Fruit fly (Drosophila melanogaster): ENCODE data around the gene mesh.

The mesh gene

DNA sequence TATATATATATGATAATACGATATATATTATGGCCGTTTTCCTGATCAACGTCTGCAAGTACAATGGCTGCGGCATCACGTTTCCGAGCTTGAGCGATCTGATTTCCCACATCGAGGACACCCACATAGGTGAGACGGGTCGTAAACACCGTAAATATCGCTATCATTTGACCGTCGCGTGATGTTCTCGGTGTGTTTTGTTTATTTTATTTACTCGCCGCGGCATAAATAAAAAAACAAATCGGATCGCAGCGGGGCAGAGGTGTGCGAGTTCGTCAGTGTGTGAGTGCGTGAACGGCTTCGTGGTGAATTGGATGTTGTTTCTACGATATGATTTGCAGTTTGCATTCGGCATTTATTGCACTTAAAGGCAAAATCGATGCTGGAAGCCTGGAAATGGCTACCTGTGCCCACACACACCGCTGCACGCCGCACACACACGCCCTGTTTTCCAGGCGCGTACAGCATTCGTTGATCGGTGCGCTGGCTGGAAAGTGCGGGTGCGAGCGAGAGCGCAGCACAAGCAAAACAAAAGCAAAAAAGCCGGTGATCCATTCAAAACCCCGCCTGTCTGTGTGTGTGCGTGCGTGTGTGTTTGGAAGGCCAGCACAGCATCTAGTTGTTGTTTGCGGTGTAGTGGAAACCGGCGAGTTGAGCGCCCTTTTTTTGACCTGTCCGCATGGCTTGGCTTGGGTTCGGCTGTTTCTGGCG is 25.9 kb upstream of the mesh start:
- TF ChIP-seq CG8478 (optimal IDR thresholded peaks at IDR 0.05) = no peak
- no peak for TF ChIP-seq Dll (optimal IDR thresholded peaks at IDR 0.05)
- no peak for TF ChIP-seq psq (optimal IDR thresholded peaks at IDR 0.05)
- TF ChIP-seq pan (optimal IDR thresholded peaks at IDR 0.05) = no peak
- no peak for TF ChIP-seq EcR (GFP tag; optimal IDR thresholded peaks at IDR 0.05)
- no peak for TF ChIP-seq usp (GFP tag; optimal IDR thresholded peaks at IDR 0.05)

- TF ChIP-seq psq (optimal IDR thresholded peaks at IDR 0.05) = no peak
- no peak for TF ChIP-seq EcR (GFP tag; optimal IDR thresholded peaks at IDR 0.05)
- no peak for TF ChIP-seq Dll (optimal IDR thresholded peaks at IDR 0.05)
- TF ChIP-seq pan (optimal IDR thresholded peaks at IDR 0.05) = no peak
- no peak for TF ChIP-seq CG8478 (optimal IDR thresholded peaks at IDR 0.05)
- TF ChIP-seq usp (GFP tag; optimal IDR thresholded peaks at IDR 0.05) = no peak
Observed at dm6 chr3R:31220456-31221336, 25.1 kb upstream of the mesh start, which contains the start of gene CG12054. Gene CG12054 (plus strand): TSS chr3R:31220702.

dm6 chr3R:31218997-31219992 is 23.7 kb upstream of the mesh start, which contains the start of gene ATPsynC:
Gene ATPsynC (minus strand): TSS chr3R:31219630.
- TF ChIP-seq CG8478 (optimal IDR thresholded peaks at IDR 0.05) (no peak), psq (optimal IDR thresholded peaks at IDR 0.05) (no peak), Dll (optimal IDR thresholded peaks at IDR 0.05) (no peak), usp (GFP tag; optimal IDR thresholded peaks at IDR 0.05) (no peak), EcR (GFP tag; optimal IDR thresholded peaks at IDR 0.05) (no peak), pan (optimal IDR thresholded peaks at IDR 0.05) (no peak)

- TF ChIP-seq usp (GFP tag; optimal IDR thresholded peaks at IDR 0.05) (no peak), pan (optimal IDR thresholded peaks at IDR 0.05) (no peak), psq (optimal IDR thresholded peaks at IDR 0.05) (no peak), CG8478 (optimal IDR thresholded peaks at IDR 0.05) (no peak), Dll (optimal IDR thresholded peaks at IDR 0.05) (no peak), EcR (GFP tag; optimal IDR thresholded peaks at IDR 0.05) (peak in 1 of 2 experiments; percentile 86)
Observed at dm6 chr3R:31218214-31218876, 22.8 kb upstream of the mesh start.

DNA sequence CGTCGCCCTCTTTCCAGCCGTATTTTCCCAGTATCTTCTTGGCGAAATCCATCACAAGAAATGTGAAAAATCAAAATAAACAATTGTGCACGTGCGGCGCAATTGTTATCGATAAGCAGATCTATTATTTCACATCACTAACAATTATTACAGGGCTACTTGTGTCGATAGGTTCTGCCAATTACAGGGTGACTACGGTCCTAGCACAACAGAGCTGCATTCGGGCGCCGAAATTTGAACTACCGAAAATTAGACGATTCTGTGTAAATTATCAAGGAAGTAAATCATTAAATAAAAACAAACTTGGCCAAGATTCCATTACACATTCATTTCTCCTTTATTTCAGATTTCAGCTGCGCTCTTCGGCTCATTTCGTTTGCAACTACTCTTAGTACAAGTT is 20.3 kb upstream of the mesh start, which contains the start of gene CG15561:
TSS of gene CG15561 (minus strand) at position 113 of the 400 bp plus-strand sequence.
- TF ChIP-seq pan (optimal IDR thresholded peaks at IDR 0.05) (no peak), CG8478 (optimal IDR thresholded peaks at IDR 0.05) (no peak), usp (GFP tag; optimal IDR thresholded peaks at IDR 0.05) (no peak), psq (optimal IDR thresholded peaks at IDR 0.05) (no peak)

DNA sequence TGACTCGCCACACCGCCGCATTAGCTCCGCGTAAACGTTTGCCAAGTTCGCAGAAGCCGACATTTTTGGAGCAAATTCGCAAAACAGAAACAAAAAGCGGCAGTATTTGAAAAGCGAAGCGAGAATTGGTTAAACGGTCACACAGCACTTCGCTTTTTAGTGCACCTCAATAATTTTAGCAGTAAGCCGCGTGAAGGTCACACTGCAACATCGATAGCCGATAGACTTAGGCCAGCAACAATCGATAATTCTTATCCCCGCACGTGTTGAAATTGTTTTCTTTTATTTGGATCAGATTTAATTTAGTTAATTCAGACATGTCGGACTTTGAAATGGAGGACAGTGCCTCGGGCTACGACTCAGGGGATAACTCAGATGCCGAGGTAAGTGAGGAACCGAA is 17.7 kb upstream of the mesh start, which contains the start of the genes Zwilch and CG1542:
TSS of gene Zwilch (minus strand) at position 150 of the 400 bp plus-strand sequence.
TSS of gene CG1542 (plus strand) at position 232 of the 400 bp plus-strand sequence.
- TF ChIP-seq CG8478 (optimal IDR thresholded peaks at IDR 0.05) (no peak), pan (optimal IDR thresholded peaks at IDR 0.05) (no peak), EcR (GFP tag; optimal IDR thresholded peaks at IDR 0.05) (no peak), Dll (optimal IDR thresholded peaks at IDR 0.05) (no peak), psq (optimal IDR thresholded peaks at IDR 0.05) (no peak), usp (GFP tag; optimal IDR thresholded peaks at IDR 0.05) (no peak)

DNA sequence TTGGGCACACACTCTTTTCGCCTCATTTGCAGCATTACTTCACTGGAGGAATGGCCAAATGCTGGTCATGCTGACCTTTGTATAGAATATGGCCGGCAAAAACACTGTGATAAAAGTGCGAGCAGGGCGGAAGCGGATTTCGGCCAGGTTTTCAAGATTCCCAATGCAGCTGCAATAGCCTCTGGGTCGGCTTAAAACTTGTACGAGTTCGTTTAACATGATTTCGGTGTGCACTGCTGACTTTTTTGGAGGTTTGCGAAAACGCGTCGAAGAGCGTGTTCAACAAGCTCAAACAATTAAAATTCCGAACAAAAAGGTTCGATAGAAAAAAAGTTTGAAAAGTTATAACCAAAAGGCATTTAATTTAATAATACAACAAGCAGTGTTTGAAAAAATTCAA is 15.1 kb upstream of the mesh start, which contains the start of gene chp:
TSS of gene chp (minus strand) at position 101 of the 400 bp plus-strand sequence.
- TF ChIP-seq Dll (optimal IDR thresholded peaks at IDR 0.05) (no peak), pan (optimal IDR thresholded peaks at IDR 0.05) (no peak), CG8478 (optimal IDR thresholded peaks at IDR 0.05) (no peak), EcR (GFP tag; optimal IDR thresholded peaks at IDR 0.05) (no peak), usp (GFP tag; optimal IDR thresholded peaks at IDR 0.05) (no peak), psq (optimal IDR thresholded peaks at IDR 0.05) (no peak)

- TF ChIP-seq pan (optimal IDR thresholded peaks at IDR 0.05) (peak; percentile 61), CG8478 (optimal IDR thresholded peaks at IDR 0.05) (no peak)
Observed at dm6 chr3R:31197142-31197994, 1.8 kb upstream of the mesh start.

DNA sequence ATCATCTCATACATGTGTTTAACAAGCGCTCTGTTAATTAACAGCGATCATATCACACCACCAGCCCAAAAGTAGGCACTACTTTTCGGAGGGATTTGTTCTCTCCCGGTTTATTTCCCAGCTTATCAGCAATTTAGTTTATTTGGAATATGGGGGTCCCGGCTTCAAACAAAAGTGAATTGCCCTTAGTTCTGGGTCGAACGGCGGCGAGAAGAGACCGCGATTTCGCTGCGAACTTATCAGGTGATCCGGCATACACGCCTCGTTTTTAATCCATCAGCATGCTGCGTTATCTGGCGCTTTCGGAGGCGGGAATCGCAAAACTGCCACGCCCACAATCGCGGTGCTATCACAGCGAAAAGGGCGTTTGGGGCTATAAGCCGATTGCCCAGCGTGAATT is 1.2 kb upstream of the mesh start, which contains the start of gene CG1544:
TSS of gene CG1544 (plus strand) at position 186 of the 400 bp plus-strand sequence.
- TF ChIP-seq pan (optimal IDR thresholded peaks at IDR 0.05) = no peak
- no peak for TF ChIP-seq EcR (GFP tag; optimal IDR thresholded peaks at IDR 0.05)
- TF ChIP-seq psq (optimal IDR thresholded peaks at IDR 0.05) = no peak
- no peak for TF ChIP-seq Dll (optimal IDR thresholded peaks at IDR 0.05)
- TF ChIP-seq usp (GFP tag; optimal IDR thresholded peaks at IDR 0.05) = no peak
- TF ChIP-seq CG8478 (optimal IDR thresholded peaks at IDR 0.05) = no peak

DNA sequence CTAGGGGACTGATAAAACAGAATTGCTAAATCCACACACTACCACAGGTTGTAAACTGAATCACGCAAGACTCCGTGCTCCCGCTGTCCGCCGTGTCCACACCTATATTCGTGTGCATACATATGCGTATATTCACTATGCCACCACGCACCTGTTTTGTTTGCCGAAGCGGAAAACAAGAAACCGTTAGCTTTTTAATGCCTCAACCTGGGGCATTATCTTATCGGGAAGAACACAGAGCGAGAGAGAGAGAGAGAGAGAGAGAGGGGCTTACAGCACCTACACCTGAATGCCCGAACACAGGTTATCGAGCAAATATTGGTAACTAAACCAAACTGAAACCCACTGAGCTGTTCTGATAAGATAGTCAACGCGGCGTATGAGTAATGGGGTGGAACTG is 935 bp downstream of the mesh start:
- TF ChIP-seq Dll (optimal IDR thresholded peaks at IDR 0.05) (no peak), CG8478 (optimal IDR thresholded peaks at IDR 0.05) (no peak), pan (optimal IDR thresholded peaks at IDR 0.05) (no peak), EcR (GFP tag; optimal IDR thresholded peaks at IDR 0.05) (no peak), psq (optimal IDR thresholded peaks at IDR 0.05) (no peak)

All from whole organism.